Fruit fly (Drosophila melanogaster) whole organism, embryonic: Measurements from ENCODE around the gene mag.

ENCODE experiments used
- Atf6 ChIP-seq: fragments of 200-800 bp; sonication (Bioruptor generic); IDR thresholded peaks from 2 replicates; pipeline ENCODE4 v1.3.6; 2022; ENCODE audit warnings: missing biosample characterization, missing genetic modification characterization
- B-H1 ChIP-seq: fragments of 200-800 bp; sonication (Bioruptor generic); IDR thresholded peaks from 3 replicates; pipeline ENCODE4 v1.3.6; 2022; ENCODE audit warnings: missing biosample characterization, missing genetic modification characterization
- B-H2 ChIP-seq: fragments of 200-800 bp; sonication (Bioruptor generic); optimal IDR thresholded peaks from 2 replicates; lab custom pipeline; 2018; ENCODE audit warnings: missing biosample characterization, mild to moderate bottlenecking, missing genetic modification characterization
- Blimp-1 ChIP-seq: fragments of 200-800 bp; sonication (Bioruptor generic); optimal IDR thresholded peaks from 3 replicates; lab custom pipeline; 2018; ENCODE audit warnings: missing biosample characterization, missing genetic modification characterization, mild to moderate bottlenecking, moderate library complexity, missing genetic modification reagents
- CG10565 ChIP-seq: fragments of 200-800 bp; sonication (Bioruptor generic); optimal IDR thresholded peaks from 3 replicates; lab custom pipeline; 2016; ENCODE audit warnings: missing biosample characterization, mild to moderate bottlenecking, missing genetic modification characterization
- CG11723 ChIP-seq: fragments of 200-800 bp; sonication (Bioruptor generic); optimal IDR thresholded peaks from 2 replicates; lab custom pipeline; 2017; ENCODE audit warnings: missing biosample characterization, mild to moderate bottlenecking, missing genetic modification characterization
- CG1233 ChIP-seq: fragments of 200-800 bp; sonication (Bioruptor generic); optimal IDR thresholded peaks from 4 replicates; lab custom pipeline; 2018; ENCODE audit warnings: missing biosample characterization, mild to moderate bottlenecking, missing genetic modification characterization
- CG12391 ChIP-seq: fragments of 200-800 bp; sonication (Bioruptor generic); optimal IDR thresholded peaks from 3 replicates; lab custom pipeline; 2018; ENCODE audit warnings: missing biosample characterization, mild to moderate bottlenecking, missing genetic modification characterization, moderate library complexity
- CG12942 ChIP-seq: fragments of 200-800 bp; sonication (Bioruptor generic); optimal IDR thresholded peaks from 3 replicates; lab custom pipeline; 2016; ENCODE audit warnings: missing biosample characterization, missing genetic modification characterization
- CG14050 ChIP-seq: fragments of 200-800 bp; sonication (Bioruptor generic); IDR thresholded peaks from 3 replicates; pipeline ENCODE4 v1.3.6; 2022; ENCODE audit warnings: missing biosample characterization, missing genetic modification characterization
- CG14667 ChIP-seq: fragments of 200-800 bp; sonication (Bioruptor generic); IDR thresholded peaks from 2 replicates; pipeline ENCODE4 v1.3.6; 2022; ENCODE audit warnings: missing biosample characterization, missing genetic modification characterization
- CG15479 ChIP-seq: fragments of 200-800 bp; sonication (Bioruptor generic); optimal IDR thresholded peaks from 3 replicates; lab custom pipeline; 2019; ENCODE audit warnings: missing biosample characterization, mild to moderate bottlenecking, missing genetic modification characterization, moderate library complexity
- CG17568 ChIP-seq: fragments of 200-800 bp; sonication (Bioruptor generic); optimal IDR thresholded peaks from 2 replicates; lab custom pipeline; 2018; ENCODE audit warnings: missing biosample characterization, mild to moderate bottlenecking, missing genetic modification characterization, moderate library complexity
- CG17912 ChIP-seq: fragments of 200-800 bp; sonication (Bioruptor generic); optimal IDR thresholded peaks from 2 replicates; lab custom pipeline; 2018; ENCODE audit warnings: missing biosample characterization, mild to moderate bottlenecking, missing genetic modification characterization
- CG31224 ChIP-seq: fragments of 200-800 bp; sonication (Bioruptor generic); IDR thresholded peaks from 2 replicates; pipeline ENCODE4 v1.3.6; 2022; ENCODE audit warnings: missing biosample characterization, missing genetic modification characterization
- CG43689 ChIP-seq: fragments of 200-800 bp; sonication (Bioruptor generic); IDR thresholded peaks from 2 replicates; pipeline ENCODE4 v1.3.6; 2022; ENCODE audit warnings: missing biosample characterization, missing genetic modification characterization
- CG8089 ChIP-seq: fragments of 200-800 bp; sonication (Bioruptor generic); optimal IDR thresholded peaks from 3 replicates; lab custom pipeline; 2016; ENCODE audit warnings: missing biosample characterization, missing genetic modification characterization
- CG8290 ChIP-seq, 3 experiments: fragments of 200-800 bp; sonication (Bioruptor generic); optimal IDR thresholded peaks; 2 replicates each; lab custom pipeline; 2016 to 2019; ENCODE audit warnings: missing biosample characterization in 3 of 3, missing genetic modification characterization in 3 of 3, mild to moderate bottlenecking in 2 of 3, moderate library complexity in 1 of 3
- CG8359 ChIP-seq: fragments of 200-800 bp; sonication (Bioruptor generic); optimal IDR thresholded peaks from 2 replicates; lab custom pipeline; 2017; ENCODE audit warnings: missing biosample characterization, mild to moderate bottlenecking, missing genetic modification characterization, borderline replicate concordance
- CG8388 ChIP-seq: fragments of 200-800 bp; sonication (Bioruptor generic); optimal IDR thresholded peaks from 2 replicates; lab custom pipeline; 2019; ENCODE audit warnings: missing biosample characterization, mild to moderate bottlenecking, missing genetic modification characterization, moderate library complexity
- CHES-1-like ChIP-seq: fragments of 200-800 bp; sonication (Bioruptor generic); optimal IDR thresholded peaks from 2 replicates; lab custom pipeline; 2016; ENCODE audit warnings: missing biosample characterization, missing genetic modification characterization
- Dbx ChIP-seq: fragments of 200-800 bp; sonication (Bioruptor generic); IDR thresholded peaks from 3 replicates; pipeline ENCODE4 v1.3.6; 2022; ENCODE audit warnings: missing biosample characterization, missing genetic modification characterization
- Drgx ChIP-seq: fragments of 200-800 bp; sonication (Bioruptor generic); IDR thresholded peaks from 2 replicates; pipeline ENCODE4 v1.3.6; 2022; ENCODE audit warnings: missing biosample characterization, missing genetic modification characterization
- Ets65A ChIP-seq: fragments of 200-800 bp; sonication (Bioruptor generic); peaks from one replicate; lab custom pipeline; 2016; ENCODE audit warnings: missing biosample characterization, missing genetic modification characterization
- Gug ChIP-seq: fragments of 200-800 bp; sonication (Bioruptor generic); IDR thresholded peaks from 4 replicates; pipeline ENCODE4 v1.3.6; 2022; ENCODE audit warnings: missing biosample characterization, missing genetic modification characterization
- Hmx ChIP-seq: fragments of 200-800 bp; sonication (Bioruptor generic); optimal IDR thresholded peaks from 2 replicates; lab custom pipeline; 2016; ENCODE audit warnings: missing biosample characterization, missing genetic modification characterization
- Mes4 ChIP-seq: fragments of 200-800 bp; sonication (Bioruptor generic); optimal IDR thresholded peaks from 2 replicates; lab custom pipeline; 2016; ENCODE audit warnings: missing biosample characterization, missing genetic modification characterization
- NK7.1 ChIP-seq: fragments of 200-800 bp; sonication (Bioruptor generic); optimal IDR thresholded peaks from 3 replicates; lab custom pipeline; 2016; ENCODE audit warnings: missing biosample characterization, missing genetic modification characterization
- Neu2 ChIP-seq: fragments of 200-800 bp; sonication (Bioruptor generic); optimal IDR thresholded peaks from 3 replicates; lab custom pipeline; 2016; ENCODE audit warnings: missing biosample characterization, missing genetic modification characterization, borderline replicate concordance
- Oaz ChIP-seq: fragments of 200-800 bp; sonication (Bioruptor generic); IDR thresholded peaks from 2 replicates; pipeline ENCODE4 v1.3.6; 2022; ENCODE audit warnings: missing biosample characterization, missing genetic modification characterization
- Scr ChIP-seq: fragments of 200-800 bp; sonication (Bioruptor generic); IDR thresholded peaks from 2 replicates; pipeline ENCODE4 v1.3.6; 2022; ENCODE audit warnings: missing biosample characterization, missing genetic modification characterization; ENCODE audit not compliant: partially characterized antibody
- Sin3A ChIP-seq: fragments of >200 bp; optimal IDR thresholded peaks from 2 replicates; lab custom pipeline; 2018
- Six4 ChIP-seq: fragments of 200-800 bp; sonication (Bioruptor generic); optimal IDR thresholded peaks from 2 replicates; lab custom pipeline; 2016; ENCODE audit warnings: missing biosample characterization, missing genetic modification characterization
- ase ChIP-seq: fragments of 200-800 bp; sonication (Bioruptor generic); IDR thresholded peaks from 3 replicates; pipeline ENCODE4 v1.3.6; 2022; ENCODE audit warnings: missing biosample characterization, missing genetic modification characterization
- ash1 ChIP-seq: fragments of 200-800 bp; sonication (Bioruptor generic); optimal IDR thresholded peaks from 2 replicates; lab custom pipeline; 2018; ENCODE audit warnings: missing biosample characterization, mild to moderate bottlenecking, missing genetic modification characterization
- bab2 ChIP-seq: fragments of 200-800 bp; sonication (Bioruptor generic); optimal IDR thresholded peaks from 2 replicates; lab custom pipeline; 2016; ENCODE audit warnings: missing biosample characterization, missing genetic modification characterization
- eve ChIP-seq, 2 experiments: fragments of >200 bp; optimal IDR thresholded peaks; 2 replicates each; lab custom pipeline; 2017; ENCODE audit warnings: missing biosample characterization in 2 of 2, missing genetic modification characterization in 2 of 2
- ewg ChIP-seq: fragments of 200-800 bp; sonication (Bioruptor generic); optimal IDR thresholded peaks from 3 replicates; lab custom pipeline; 2017; ENCODE audit warnings: mild to moderate bottlenecking, missing biosample characterization, missing genetic modification reagents, missing genetic modification characterization
- kni ChIP-seq: fragments of 200-800 bp; sonication (Bioruptor generic); optimal IDR thresholded peaks from 3 replicates; lab custom pipeline; 2017; ENCODE audit warnings: mild to moderate bottlenecking, missing biosample characterization, missing genetic modification reagents, missing genetic modification characterization
- knrl ChIP-seq: fragments of 200-800 bp; sonication (Bioruptor generic); IDR thresholded peaks from 3 replicates; pipeline ENCODE4 v1.3.6; 2022; ENCODE audit warnings: missing biosample characterization, missing genetic modification characterization; ENCODE audit not compliant: partially characterized antibody
- mirr ChIP-seq: fragments of 200-800 bp; sonication (Bioruptor generic); optimal IDR thresholded peaks from 3 replicates; lab custom pipeline; 2018; ENCODE audit warnings: missing biosample characterization, mild to moderate bottlenecking, missing genetic modification characterization
- nom ChIP-seq: fragments of 200-800 bp; sonication (Bioruptor generic); optimal IDR thresholded peaks from 2 replicates; lab custom pipeline; 2017; ENCODE audit warnings: missing biosample characterization, missing genetic modification characterization, mild to moderate bottlenecking, moderate library complexity, missing genetic modification reagents
- pfk ChIP-seq: fragments of 200-800 bp; sonication (Bioruptor generic); optimal IDR thresholded peaks from 2 replicates; lab custom pipeline; 2018; ENCODE audit warnings: missing biosample characterization, mild to moderate bottlenecking, missing genetic modification characterization, moderate library complexity
- run ChIP-seq: fragments of 200-800 bp; sonication (Bioruptor generic); optimal IDR thresholded peaks from 3 replicates; lab custom pipeline; 2018; ENCODE audit warnings: missing biosample characterization, mild to moderate bottlenecking, missing genetic modification characterization
- slou ChIP-seq: fragments of 200-800 bp; sonication (Bioruptor generic); optimal IDR thresholded peaks from 3 replicates; lab custom pipeline; 2016; ENCODE audit warnings: missing biosample characterization, missing genetic modification characterization
- so ChIP-seq: fragments of 200-800 bp; sonication (Bioruptor generic); IDR thresholded peaks from 3 replicates; pipeline ENCODE4 v1.3.6; 2022; ENCODE audit warnings: missing biosample characterization, missing genetic modification characterization
- toy ChIP-seq: fragments of 200-800 bp; sonication (Bioruptor generic); IDR thresholded peaks from 2 replicates; pipeline ENCODE4 v1.3.6; 2022; ENCODE audit warnings: missing biosample characterization, missing genetic modification characterization
- trem ChIP-seq: fragments of 200-800 bp; optimal IDR thresholded peaks from 3 replicates; lab custom pipeline; 2019; ENCODE audit warnings: missing biosample characterization, mild to moderate bottlenecking, missing genetic modification characterization, moderate library complexity
- ttk ChIP-seq: fragments of 200-800 bp; sonication (Bioruptor generic); IDR thresholded peaks from 2 replicates; pipeline ENCODE4 v2.1.2; 2022; ENCODE audit warnings: missing biosample characterization, missing genetic modification characterization
- unpg ChIP-seq: fragments of 200-800 bp; sonication (Bioruptor generic); optimal IDR thresholded peaks from 3 replicates; lab custom pipeline; 2018; ENCODE audit warnings: missing biosample characterization, mild to moderate bottlenecking, missing genetic modification characterization, moderate library complexity
- zen2 ChIP-seq: fragments of 200-800 bp; sonication (Bioruptor generic); IDR thresholded peaks from 3 replicates; pipeline ENCODE4 v1.3.6; 2022; ENCODE audit warnings: missing biosample characterization, missing genetic modification characterization; ENCODE audit not compliant: partially characterized antibody

Gene mag

DNA sequence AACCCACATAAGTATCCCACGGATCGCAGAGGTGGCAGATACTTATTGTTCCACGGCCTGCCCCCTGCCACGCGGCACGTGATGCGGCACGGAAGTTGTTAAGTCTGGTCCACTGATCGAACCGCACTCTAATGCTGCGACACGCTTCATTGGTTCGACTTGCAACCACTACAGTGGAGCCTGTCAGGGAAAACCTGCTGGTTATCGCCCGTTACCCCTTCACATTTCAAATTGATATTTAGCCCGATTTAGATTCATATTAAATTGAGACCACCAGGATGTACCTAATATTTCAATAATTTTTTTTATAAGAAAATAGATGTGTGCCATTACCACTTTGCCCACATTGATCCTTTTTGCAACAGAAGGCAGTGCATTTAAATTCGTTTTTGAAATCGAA, 13.1 kb upstream of the mag start (continued):
- TF ChIP-seq CG14667 (GFP tag; lab: Robert Waterston, UW) (0 out of 2 replicates have a peak, but pooled peaks have one; percentile 11), kni (GFP tag; lab: Kevin White, UChicago) (no peak), CG11723 (GFP tag; lab: Kevin White, UChicago) (no peak), CG17912 (GFP tag; lab: Kevin White, UChicago) (no peak), ttk (GFP tag; lab: Robert Waterston, UW) (no peak), ewg (GFP tag; lab: Kevin White, UChicago) (no peak), toy (GFP tag; lab: Robert Waterston, UW) (0 out of 2 replicates have a peak, but pooled peaks have one; percentile 6), CG8388 (GFP tag; lab: Kevin White, UChicago) (peak; percentile 35), slou (GFP tag; lab: Kevin White, UChicago) (no peak), CG8290 (GFP tag; optimal IDR thresholded peaks at IDR 0.05; lab: Kevin White, UChicago) (no peak), CG8290 (tag; optimal IDR thresholded peaks at IDR 0.05; lab: Kevin White, UChicago) (no peak), CG10565 (no peak), eve (GFP tag; optimal IDR thresholded peaks at IDR 0.05; lab: Kevin White, UChicago) (no peak), Oaz (GFP tag; lab: Robert Waterston, UW) (no peak), Ets65A (GFP tag; lab: Kevin White, UChicago) (no peak), CG12942 (GFP tag; lab: Kevin White, UChicago) (no peak), so (GFP tag; lab: Robert Waterston, UW) (no peak), CG8359 (GFP tag; lab: Kevin White, UChicago) (no peak), mirr (no peak), Gug (GFP tag; lab: Robert Waterston, UW) (peak; percentile 21; the same call in 1 of the 4 replicates), Sin3A (lab: Kevin White, UChicago) (no peak), pfk (GFP tag; lab: Kevin White, UChicago) (no peak), CG17568 (GFP tag; lab: Kevin White, UChicago) (no peak), nom (GFP tag; lab: Kevin White, UChicago) (no peak), CG43689 (GFP tag; lab: Robert Waterston, UW) (no peak), CG1233 (GFP tag; lab: Kevin White, UChicago) (no peak), bab2 (GFP tag; lab: Kevin White, UChicago) (no peak), CG15479 (GFP tag; lab: Kevin White, UChicago) (no peak), ash1 (GFP tag; lab: Kevin White, UChicago) (no peak), CHES-1-like (GFP tag; lab: Kevin White, UChicago) (no peak), Dbx (GFP tag; lab: Robert Waterston, UW) (no peak), Scr (GFP tag; lab: Robert Waterston, UW) (no peak), zen2 (GFP tag; lab: Robert Waterston, UW) (no peak), B-H1 (GFP tag; lab: Robert Waterston, UW) (no peak), run (no peak), trem (peak; percentile 13), Drgx (GFP tag; lab: Robert Waterston, UW) (peak; percentile 48; the same call in 1 of the 2 replicates), CG8089 (no peak), Six4 (GFP tag; lab: Kevin White, UChicago) (no peak), Mes4 (GFP tag; lab: Kevin White, UChicago) (no peak), Blimp-1 (peak; percentile 44), CG14050 (no peak), CG12391 (tag; lab: Kevin White, UChicago) (peak; percentile 18), ase (GFP tag; lab: Robert Waterston, UW) (no peak), NK7.1 (GFP tag; lab: Kevin White, UChicago) (no peak), Neu2 (no peak), CG31224 (no peak), Atf6 (GFP tag; lab: Robert Waterston, UW) (no peak), knrl (GFP tag; lab: Robert Waterston, UW) (no peak), Hmx (GFP tag; lab: Kevin White, UChicago) (no peak), B-H2 (GFP tag; lab: Kevin White, UChicago) (no peak), unpg (peak; percentile 38)
